In genomic region chr2L:7998655-7999054, dm6 we compare ENCODE assay signal across 1 fruit fly cellular context.
TF ChIP-seq lines count a peak whose summit lies in the region.

Sirup (plus strand) TSS chr2L:7998869.

TF ChIP-seq in whole organism, embryonic, 481 proteins besides CTCF, POLR2A, EP300 and RAD21 (continued from another document and continues in another):
- no peak for TF ChIP-seq her (GFP tag; optimal IDR thresholded peaks at IDR 0.05; lab: Kevin White, UChicago)
- TF ChIP-seq CG33557 (GFP tag; optimal IDR thresholded peaks at IDR 0.05; lab: Kevin White, UChicago), result no peak
- no peak for TF ChIP-seq CG14014 (GFP tag; IDR thresholded peaks at IDR 0.05; lab: Robert Waterston, UW)
- peak; percentile 80 for TF ChIP-seq Opbp (GFP tag; IDR thresholded peaks at IDR 0.05; lab: Robert Waterston, UW; ENCODE audit: partially characterized antibody)
- peak; percentile 58; the same call in 1 of the 3 replicates for TF ChIP-seq so (GFP tag; IDR thresholded peaks at IDR 0.05; lab: Robert Waterston, UW)
- TF ChIP-seq CG2116 (GFP tag; optimal IDR thresholded peaks at IDR 0.05; lab: Kevin White, UChicago), result peak; percentile 47
- TF ChIP-seq CG5180 (GFP tag; optimal IDR thresholded peaks at IDR 0.05; lab: Kevin White, UChicago), result no peak
- TF ChIP-seq esg (GFP tag; conservative IDR thresholded peaks at IDR 0.05; lab: Robert Waterston, UW), result no peak
- TF ChIP-seq fd96Cb (tag; optimal IDR thresholded peaks at IDR 0.05; lab: Kevin White, UChicago), result no peak
- peak; percentile 52; the same call in 1 of the 3 replicates for TF ChIP-seq CG34422 (GFP tag; IDR thresholded peaks at IDR 0.05; lab: Robert Waterston, UW)
- TF ChIP-seq twi (tag; optimal IDR thresholded peaks at IDR 0.05; lab: Kevin White, UChicago), result peak; percentile 83
- peak; percentile 19; the same call in 1 of the 3 replicates for TF ChIP-seq CG16813 (GFP tag; IDR thresholded peaks at IDR 0.05; lab: Robert Waterston, UW; ENCODE audit: partially characterized antibody)
- no peak for TF ChIP-seq CG10147 (GFP tag; optimal IDR thresholded peaks at IDR 0.05; lab: Kevin White, UChicago)
- TF ChIP-seq CG8089 (GFP tag; optimal IDR thresholded peaks at IDR 0.05; lab: Kevin White, UChicago), result no peak
- TF ChIP-seq Sry-δ (GFP tag; optimal IDR thresholded peaks at IDR 0.05; lab: Kevin White, UChicago), result peak; percentile 60
- no peak for TF ChIP-seq chn (GFP tag; optimal IDR thresholded peaks at IDR 0.05; lab: Kevin White, UChicago)
- TF ChIP-seq caup (GFP tag; optimal IDR thresholded peaks at IDR 0.05; lab: Kevin White, UChicago; ENCODE audit: severe bottlenecking), result no peak
- TF ChIP-seq CG1233 (GFP tag; optimal IDR thresholded peaks at IDR 0.05; lab: Kevin White, UChicago), result no peak
- no peak for TF ChIP-seq pfk (GFP tag; optimal IDR thresholded peaks at IDR 0.05; lab: Kevin White, UChicago)
- peak; percentile 35 for TF ChIP-seq CG13894 (tag; optimal IDR thresholded peaks at IDR 0.05; lab: Kevin White, UChicago)
- no peak for TF ChIP-seq pho (GFP tag; optimal IDR thresholded peaks at IDR 0.05; lab: Kevin White, UChicago)
- TF ChIP-seq cad (GFP tag; optimal IDR thresholded peaks at IDR 0.05; lab: Kevin White, UChicago), result peak; percentile 21
- peak; percentile 18 for TF ChIP-seq NC2β (GFP tag; optimal IDR thresholded peaks at IDR 0.05; lab: Kevin White, UChicago)
- TF ChIP-seq CG15269 (tag; optimal IDR thresholded peaks at IDR 0.05; lab: Kevin White, UChicago), result no peak
- peak; percentile 85 for TF ChIP-seq Abd-B (GFP tag; optimal IDR thresholded peaks at IDR 0.05; lab: Kevin White, UChicago)
- no peak for TF ChIP-seq inv (GFP tag; IDR thresholded peaks at IDR 0.05; lab: Robert Waterston, UW; ENCODE audit: partially characterized antibody)
- no peak for TF ChIP-seq hkb (optimal IDR thresholded peaks at IDR 0.05; lab: Kevin White, UChicago)
- TF ChIP-seq hkb (GFP tag; IDR thresholded peaks at IDR 0.05; lab: Robert Waterston, UW), result no peak
- no peak for TF ChIP-seq CG8359 (GFP tag; optimal IDR thresholded peaks at IDR 0.05; lab: Kevin White, UChicago; ENCODE audit: borderline replicate concordance)
- TF ChIP-seq Optix (GFP tag; IDR thresholded peaks at IDR 0.05; lab: Robert Waterston, UW), result no peak
- no peak for TF ChIP-seq CG1529 (GFP tag; optimal IDR thresholded peaks at IDR 0.05; lab: Kevin White, UChicago)
- TF ChIP-seq sima (GFP tag; optimal IDR thresholded peaks at IDR 0.05; lab: Kevin White, UChicago), result no peak
- no peak for TF ChIP-seq danr (GFP tag; IDR thresholded peaks at IDR 0.05; lab: Robert Waterston, UW)
- TF ChIP-seq CG12219 (GFP tag; optimal IDR thresholded peaks at IDR 0.05; lab: Kevin White, UChicago), result no peak
- no peak for TF ChIP-seq CrebB (tag; optimal IDR thresholded peaks at IDR 0.05; lab: Kevin White, UChicago)
- TF ChIP-seq Atf6 (GFP tag; IDR thresholded peaks at IDR 0.05; lab: Robert Waterston, UW), result no peak
- no peak for TF ChIP-seq pros (GFP tag; optimal IDR thresholded peaks at IDR 0.05; lab: Kevin White, UChicago)
- TF ChIP-seq CG3838 (GFP tag; optimal IDR thresholded peaks at IDR 0.05; lab: Kevin White, UChicago), result peak; percentile 43
- no peak for TF ChIP-seq bab2 (GFP tag; optimal IDR thresholded peaks at IDR 0.05; lab: Kevin White, UChicago)
- TF ChIP-seq kah (GFP tag; optimal IDR thresholded peaks at IDR 0.05; lab: Kevin White, UChicago), result no peak
- no peak for TF ChIP-seq psq (GFP tag; optimal IDR thresholded peaks at IDR 0.05; lab: Kevin White, UChicago)
- no peak for TF ChIP-seq CG34376 (GFP tag; optimal IDR thresholded peaks at IDR 0.05; lab: Kevin White, UChicago)
- TF ChIP-seq CG11456 (GFP tag; IDR thresholded peaks at IDR 0.05; lab: Robert Waterston, UW), result peak; percentile 18; the same call in 1 of the 3 replicates
- TF ChIP-seq Max (GFP tag; optimal IDR thresholded peaks at IDR 0.05; lab: Kevin White, UChicago), result no peak
- no peak for TF ChIP-seq gem (tag; optimal IDR thresholded peaks at IDR 0.05; lab: Kevin White, UChicago)
- no peak for TF ChIP-seq Xbp1 (GFP tag; optimal IDR thresholded peaks at IDR 0.05; lab: Kevin White, UChicago)
- TF ChIP-seq lilli (GFP tag; optimal IDR thresholded peaks at IDR 0.05; lab: Kevin White, UChicago), result no peak
- no peak for TF ChIP-seq ac (GFP tag; optimal IDR thresholded peaks at IDR 0.05; lab: Kevin White, UChicago)
- no peak for TF ChIP-seq lab (GFP tag; optimal IDR thresholded peaks at IDR 0.05; lab: Kevin White, UChicago)
- TF ChIP-seq CG12071 (GFP tag; optimal IDR thresholded peaks at IDR 0.05; lab: Kevin White, UChicago), result no peak
- peak; percentile 81 for TF ChIP-seq Dp (GFP tag; optimal IDR thresholded peaks at IDR 0.05; lab: Kevin White, UChicago)
- no peak for TF ChIP-seq CG2875 (GFP tag; optimal IDR thresholded peaks at IDR 0.05; lab: Kevin White, UChicago)
- no peak for TF ChIP-seq br (optimal IDR thresholded peaks at IDR 0.05; lab: Kevin White, UChicago)
- no peak for TF ChIP-seq chm (GFP tag; IDR thresholded peaks at IDR 0.05; lab: Robert Waterston, UW)
- no peak for TF ChIP-seq Meics (GFP tag; optimal IDR thresholded peaks at IDR 0.05; lab: Kevin White, UChicago)
- no peak for TF ChIP-seq CG32767 (GFP tag; IDR thresholded peaks at IDR 0.05; lab: Robert Waterston, UW)
- no peak for TF ChIP-seq tio (GFP tag; optimal IDR thresholded peaks at IDR 0.05; lab: Kevin White, UChicago)
- TF ChIP-seq Elba2 (GFP tag; optimal IDR thresholded peaks at IDR 0.05; lab: Kevin White, UChicago), result no peak
- no peak for TF ChIP-seq wor (GFP tag; IDR thresholded peaks at IDR 0.05; lab: Robert Waterston, UW)
- no peak for TF ChIP-seq CG30431 (GFP tag; optimal IDR thresholded peaks at IDR 0.05; lab: Kevin White, UChicago)
- no peak for TF ChIP-seq CG3065 (GFP tag; optimal IDR thresholded peaks at IDR 0.05; lab: Kevin White, UChicago)
- no peak for TF ChIP-seq crc (GFP tag; optimal IDR thresholded peaks at IDR 0.05; lab: Kevin White, UChicago)
- TF ChIP-seq CG8281 (tag; optimal IDR thresholded peaks at IDR 0.05; lab: Kevin White, UChicago), result no peak
- TF ChIP-seq dpn (GFP tag; optimal IDR thresholded peaks at IDR 0.05; lab: Kevin White, UChicago), result no peak
- peak; percentile 47; the same call in 1 of the 3 replicates for TF ChIP-seq knrl (GFP tag; IDR thresholded peaks at IDR 0.05; lab: Robert Waterston, UW; ENCODE audit: partially characterized antibody)
- no peak for TF ChIP-seq CG31365 (tag; optimal IDR thresholded peaks at IDR 0.05; lab: Kevin White, UChicago)
- no peak for TF ChIP-seq CG18262 (tag; optimal IDR thresholded peaks at IDR 0.05; lab: Kevin White, UChicago)
- TF ChIP-seq Adf1 (GFP tag; IDR thresholded peaks at IDR 0.05; lab: Robert Waterston, UW), result no peak
- no peak for TF ChIP-seq Hsf (GFP tag; optimal IDR thresholded peaks at IDR 0.05; lab: Kevin White, UChicago)
- peak; percentile 38; the same call in 1 of the 2 replicates for TF ChIP-seq nerfin-2 (GFP tag; IDR thresholded peaks at IDR 0.05; lab: Robert Waterston, UW; ENCODE audit: partially characterized antibody)
- no peak for TF ChIP-seq Vsx1 (GFP tag; optimal IDR thresholded peaks at IDR 0.05; lab: Kevin White, UChicago)
- no peak for TF ChIP-seq salm (tag; optimal IDR thresholded peaks at IDR 0.05; lab: Kevin White, UChicago)
- TF ChIP-seq CG5245 (GFP tag; optimal IDR thresholded peaks at IDR 0.05; lab: Kevin White, UChicago), result no peak
- no peak for TF ChIP-seq CG16779 (GFP tag; IDR thresholded peaks at IDR 0.05; lab: Robert Waterston, UW)
- TF ChIP-seq NfI (GFP tag; optimal IDR thresholded peaks at IDR 0.05; lab: Kevin White, UChicago), result no peak
- peak; percentile 32 for TF ChIP-seq CG12659 (GFP tag; optimal IDR thresholded peaks at IDR 0.05; lab: Kevin White, UChicago)
- TF ChIP-seq CG15479 (GFP tag; optimal IDR thresholded peaks at IDR 0.05; lab: Kevin White, UChicago), result peak; percentile 37
- TF ChIP-seq ro (GFP tag; IDR thresholded peaks at IDR 0.05; lab: Robert Waterston, UW), result no peak
- no peak for TF ChIP-seq ranshi (GFP tag; IDR thresholded peaks at IDR 0.05; lab: Robert Waterston, UW)
- no peak for TF ChIP-seq CG30403 (GFP tag; optimal IDR thresholded peaks at IDR 0.05; lab: Kevin White, UChicago)
- TF ChIP-seq Lim3 (GFP tag; IDR thresholded peaks at IDR 0.05; lab: Robert Waterston, UW), result no peak
- TF ChIP-seq CG9727 (GFP tag; optimal IDR thresholded peaks at IDR 0.05; lab: Kevin White, UChicago), result no peak
- no peak for TF ChIP-seq Sox100B (GFP tag; optimal IDR thresholded peaks at IDR 0.05; lab: Kevin White, UChicago)
- TF ChIP-seq Oli (tag; optimal IDR thresholded peaks at IDR 0.05; lab: Kevin White, UChicago), result no peak
- TF ChIP-seq CG7745 (tag; optimal IDR thresholded peaks at IDR 0.05; lab: Kevin White, UChicago), result no peak
- no peak for TF ChIP-seq CG17568 (GFP tag; optimal IDR thresholded peaks at IDR 0.05; lab: Kevin White, UChicago)
- TF ChIP-seq gt (GFP tag; IDR thresholded peaks at IDR 0.05; lab: Robert Waterston, UW), result no peak
- no peak for TF ChIP-seq Tbp (GFP tag; optimal IDR thresholded peaks at IDR 0.05; lab: Kevin White, UChicago)
- no peak for TF ChIP-seq dati (GFP tag; IDR thresholded peaks at IDR 0.05; lab: Robert Waterston, UW)
- TF ChIP-seq CoRest (tag; optimal IDR thresholded peaks at IDR 0.05; lab: Kevin White, UChicago), result peak; percentile 32
- TF ChIP-seq CG10654 (GFP tag; optimal IDR thresholded peaks at IDR 0.05; lab: Kevin White, UChicago), result no peak
- peak; percentile 0 for TF ChIP-seq CG30020 (tag; optimal IDR thresholded peaks at IDR 0.05; lab: Kevin White, UChicago)
- TF ChIP-seq CG1647 (GFP tag; optimal IDR thresholded peaks at IDR 0.05; lab: Kevin White, UChicago), result no peak
- TF ChIP-seq dmrt99B (tag; optimal IDR thresholded peaks at IDR 0.05; lab: Kevin White, UChicago), result no peak
- TF ChIP-seq CG17802 (tag; optimal IDR thresholded peaks at IDR 0.05; lab: Kevin White, UChicago), result no peak
- TF ChIP-seq eve (GFP tag; optimal IDR thresholded peaks at IDR 0.05; lab: Kevin White, UChicago), result no peak
- TF ChIP-seq CG6175 (GFP tag; IDR thresholded peaks at IDR 0.05; lab: Robert Waterston, UW), result no peak
- no peak for TF ChIP-seq Hr51 (GFP tag; optimal IDR thresholded peaks at IDR 0.05; lab: Kevin White, UChicago)
- no peak for TF ChIP-seq CG13624 (GFP tag; optimal IDR thresholded peaks at IDR 0.05; lab: Kevin White, UChicago)
- TF ChIP-seq HHEX (GFP tag; optimal IDR thresholded peaks at IDR 0.05; lab: Kevin White, UChicago), result no peak
- TF ChIP-seq Side (GFP tag; optimal IDR thresholded peaks at IDR 0.05; lab: Kevin White, UChicago), result no peak
- TF ChIP-seq YL-1 (GFP tag; optimal IDR thresholded peaks at IDR 0.05; lab: Kevin White, UChicago), result peak; percentile 9
- no peak for TF ChIP-seq tgo (GFP tag; IDR thresholded peaks at IDR 0.05; lab: Robert Waterston, UW)
- no peak for TF ChIP-seq CG12236 (GFP tag; optimal IDR thresholded peaks at IDR 0.05; lab: Kevin White, UChicago)
- TF ChIP-seq cwo (GFP tag; optimal IDR thresholded peaks at IDR 0.05; lab: Kevin White, UChicago), result no peak
- TF ChIP-seq disco-r (GFP tag; optimal IDR thresholded peaks at IDR 0.05; lab: Kevin White, UChicago), result no peak
- no peak for TF ChIP-seq bigmax (GFP tag; optimal IDR thresholded peaks at IDR 0.05; lab: Kevin White, UChicago)
- TF ChIP-seq exex (tag; optimal IDR thresholded peaks at IDR 0.05; lab: Kevin White, UChicago), result no peak
- TF ChIP-seq wek (GFP tag; optimal IDR thresholded peaks at IDR 0.05; lab: Kevin White, UChicago), result no peak
- no peak for TF ChIP-seq CG5953 (GFP tag; IDR thresholded peaks at IDR 0.05; lab: Robert Waterston, UW)
- peak; percentile 2 for TF ChIP-seq ftz-f1 (GFP tag; optimal IDR thresholded peaks at IDR 0.05; lab: Kevin White, UChicago)
- TF ChIP-seq CG10431 (GFP tag; optimal IDR thresholded peaks at IDR 0.05; lab: Kevin White, UChicago), result no peak
- TF ChIP-seq Fer2 (tag; optimal IDR thresholded peaks at IDR 0.05; lab: Kevin White, UChicago), result no peak
- no peak for TF ChIP-seq Bteb2 (GFP tag; optimal IDR thresholded peaks at IDR 0.05; lab: Kevin White, UChicago)
- no peak for TF ChIP-seq CG7271 (tag; optimal IDR thresholded peaks at IDR 0.05; lab: Kevin White, UChicago)
- TF ChIP-seq CG15601 (tag; optimal IDR thresholded peaks at IDR 0.05; lab: Kevin White, UChicago), result no peak
- no peak for TF ChIP-seq CG12299 (tag; optimal IDR thresholded peaks at IDR 0.05; lab: Kevin White, UChicago)
- no peak for TF ChIP-seq CG10462 (GFP tag; optimal IDR thresholded peaks at IDR 0.05; lab: Kevin White, UChicago)
- peak; percentile 54 for TF ChIP-seq trem (tag; optimal IDR thresholded peaks at IDR 0.05; lab: Kevin White, UChicago)
- TF ChIP-seq CG4282 (GFP tag; optimal IDR thresholded peaks at IDR 0.05; lab: Kevin White, UChicago), result no peak
- 0 out of 2 replicates have a peak, but pooled peaks have one; percentile 20 for TF ChIP-seq CG32532 (GFP tag; IDR thresholded peaks at IDR 0.05; lab: Robert Waterston, UW)
- no peak for TF ChIP-seq Dfd (GFP tag; optimal IDR thresholded peaks at IDR 0.05; lab: Kevin White, UChicago)
- TF ChIP-seq slou (GFP tag; optimal IDR thresholded peaks at IDR 0.05; lab: Kevin White, UChicago), result no peak
- TF ChIP-seq seq (GFP tag; IDR thresholded peaks at IDR 0.05; lab: Robert Waterston, UW), result no peak
- peak; percentile 89 for TF ChIP-seq CG14710 (tag; optimal IDR thresholded peaks at IDR 0.05; lab: Kevin White, UChicago)
- no peak for TF ChIP-seq Stat92E (GFP tag; optimal IDR thresholded peaks at IDR 0.05; lab: Kevin White, UChicago)
- no peak for TF ChIP-seq zfh2 (GFP tag; optimal IDR thresholded peaks at IDR 0.05; lab: Kevin White, UChicago)
- no peak for TF ChIP-seq TFAM (GFP tag; optimal IDR thresholded peaks at IDR 0.05; lab: Kevin White, UChicago)
- peak; percentile 19; the same call in 1 of the 4 replicates for TF ChIP-seq Dll (GFP tag; IDR thresholded peaks at IDR 0.05; lab: Robert Waterston, UW; ENCODE audit: partially characterized antibody)
- no peak for TF ChIP-seq tll (GFP tag; optimal IDR thresholded peaks at IDR 0.05; lab: Kevin White, UChicago)
- TF ChIP-seq ERR (GFP tag; optimal IDR thresholded peaks at IDR 0.05; lab: Kevin White, UChicago), result peak; percentile 8
- TF ChIP-seq Dek (tag; optimal IDR thresholded peaks at IDR 0.05; lab: Kevin White, UChicago), result peak; percentile 27
- TF ChIP-seq Mes4 (GFP tag; optimal IDR thresholded peaks at IDR 0.05; lab: Kevin White, UChicago), result no peak
- no peak for TF ChIP-seq sna (GFP tag; IDR thresholded peaks at IDR 0.05; lab: Robert Waterston, UW; ENCODE audit: partially characterized antibody)
- no peak for TF ChIP-seq cas (GFP tag; IDR thresholded peaks at IDR 0.05; lab: Robert Waterston, UW)
- no peak for TF ChIP-seq Nf-YC (tag; optimal IDR thresholded peaks at IDR 0.05; lab: Kevin White, UChicago)
- no peak for TF ChIP-seq gcm2 (GFP tag; optimal IDR thresholded peaks at IDR 0.05; lab: Kevin White, UChicago)
- TF ChIP-seq CG10209 (GFP tag; optimal IDR thresholded peaks at IDR 0.05; lab: Kevin White, UChicago), result no peak
